Worm (Caenorhabditis elegans) whole organism, midembryonic: ENCODE data around the gene F37C4.4.

Experiments used
- T22C8.4 ChIP-seq: fragments of 200-800 bp; sonication (Bioruptor generic); IDR thresholded peaks from 2 replicates; pipeline ENCODE4 v1.3.6; 2022; ENCODE audit warnings: missing genetic modification characterization, missing compliant biosample characterization
- cog-1 ChIP-seq: sonication (generic microtip); optimal IDR thresholded peaks from 2 replicates; lab custom pipeline; 2016; ENCODE audit warnings: missing genetic modification characterization, missing compliant biosample characterization
- flt-1 ChIP-seq: fragments of 200-800 bp; sonication (Bioruptor generic); IDR thresholded peaks from 2 replicates; pipeline ENCODE4 v1.3.6; 2022; ENCODE audit warnings: missing genetic modification characterization, missing compliant biosample characterization
- klf-2 ChIP-seq: fragments of 200-800 bp; sonication (Bioruptor generic); conservative IDR thresholded peaks from 2 replicates; pipeline ENCODE4 v1.3.6; 2022; ENCODE audit warnings: missing genetic modification reagents, missing genetic modification characterization, missing compliant biosample characterization
- ref-1 ChIP-seq: fragments of 200-800 bp; sonication (Bioruptor generic); conservative IDR thresholded peaks from 2 replicates; pipeline ENCODE4 v1.3.6; 2022; ENCODE audit warnings: missing genetic modification reagents, missing genetic modification characterization, missing compliant biosample characterization
- tab-1 ChIP-seq: fragments of 200-800 bp; sonication (Bioruptor generic); IDR thresholded peaks from 2 replicates; pipeline ENCODE4 v1.3.6; 2022; ENCODE audit warnings: missing genetic modification characterization, missing compliant biosample characterization
- ztf-23 ChIP-seq: fragments of 200-800 bp; sonication (Bioruptor generic); IDR thresholded peaks from 2 replicates; pipeline ENCODE4 v1.3.6; 2022; ENCODE audit warnings: missing genetic modification reagents, missing genetic modification characterization, missing compliant biosample characterization
- ztf-29 ChIP-seq: fragments of 200-800 bp; sonication (Bioruptor generic); IDR thresholded peaks from 2 replicates; pipeline ENCODE4 v1.3.6; 2022; ENCODE audit warnings: missing genetic modification reagents, missing genetic modification characterization, missing compliant biosample characterization

ce11 chrIV:3876955-3877354 is 9.8 kb downstream of the F37C4.4 start:
- TF ChIP-seq ref-1 (GFP tag; lab: Robert Waterston, UW) (no peak), flt-1 (GFP tag; lab: Robert Waterston, UW) (no peak), cog-1 (tag; lab: Kevin White, UChicago) (no peak), ztf-23 (no peak), ztf-29 (no peak), T22C8.4 (GFP tag; lab: Robert Waterston, UW) (no peak), tab-1 (GFP tag; lab: Robert Waterston, UW) (no peak), klf-2 (GFP tag; lab: Robert Waterston, UW) (no peak)
